Worm (Caenorhabditis elegans) whole organism, young adult: Measurements from ENCODE around the gene nars-2.
A peak's percentile ranks its signal among the peaks of the same experiment; 100 is the strongest.

Experiments used
- F33H1.4 ChIP-seq: fragments of 200-800 bp; sonication (Bioruptor generic); IDR thresholded peaks from 2 replicates; pipeline ENCODE4 v1.3.6; 2022; ENCODE audit warnings: missing genetic modification reagents, missing genetic modification characterization, missing compliant biosample characterization
- F57A8.1 ChIP-seq: fragments of 200-800 bp; sonication (Bioruptor generic); optimal IDR thresholded peaks from 2 replicates; lab custom pipeline; 2018; ENCODE audit warnings: mild to moderate bottlenecking, missing genetic modification characterization, moderate library complexity, missing compliant biosample characterization
- T07F8.4 ChIP-seq: sonication (generic microtip); optimal IDR thresholded peaks from 2 replicates; lab custom pipeline; 2016; ENCODE audit warnings: mild to moderate bottlenecking, missing genetic modification characterization, moderate library complexity, missing compliant biosample characterization
- Y79H2A.3 ChIP-seq: fragments of 200-800 bp; sonication (Bioruptor generic); conservative IDR thresholded peaks from 2 replicates; pipeline ENCODE4 v1.3.6; 2022; ENCODE audit warnings: missing genetic modification reagents, missing genetic modification characterization, missing compliant biosample characterization
- aptf-3 ChIP-seq: fragments of 200-800 bp; sonication (Bioruptor generic); IDR thresholded peaks from 2 replicates; pipeline ENCODE4 v1.3.6; 2022; ENCODE audit warnings: missing genetic modification characterization, missing compliant biosample characterization
- atf-7 ChIP-seq: sonication (generic microtip); optimal IDR thresholded peaks from 2 replicates; lab custom pipeline; 2017; ENCODE audit warnings: mild to moderate bottlenecking, missing genetic modification characterization, missing compliant biosample characterization
- cebp-1 ChIP-seq, 2 experiments: fragments of 200-800 bp in 1 of 2; sonication (Bioruptor generic) in 1 of 2; sonication (generic microtip) in 1 of 2; IDR thresholded peaks in 1 of 2; optimal IDR thresholded peaks in 1 of 2; 2 replicates each; pipeline versions ENCODE4 v1.3.6 to Lab custom; 2017 to 2022; ENCODE audit warnings: missing compliant biosample characterization in 2 of 2, missing genetic modification characterization in 2 of 2, mild to moderate bottlenecking in 1 of 2, missing genetic modification reagents in 1 of 2, moderate library complexity in 1 of 2
- cebp-2 ChIP-seq: fragments of 200-800 bp; sonication (Bioruptor generic); IDR thresholded peaks from 2 replicates; pipeline ENCODE4 v1.3.6; 2022; ENCODE audit warnings: missing genetic modification characterization, missing compliant biosample characterization
- die-1 ChIP-seq: sonication (generic microtip); optimal IDR thresholded peaks from 2 replicates; lab custom pipeline; 2016; ENCODE audit warnings: missing genotype, mild to moderate bottlenecking, missing genetic modification characterization, missing compliant biosample characterization
- dox-1 ChIP-seq: fragments of 200-800 bp; sonication (Bioruptor generic); IDR thresholded peaks from 2 replicates; pipeline ENCODE4 v1.3.6; 2022; ENCODE audit warnings: missing genetic modification reagents, missing genetic modification characterization, missing compliant biosample characterization
- egrh-3 ChIP-seq: fragments of 200-800 bp; sonication (Bioruptor generic); IDR thresholded peaks from 2 replicates; pipeline ENCODE4 v1.3.6; 2022; ENCODE audit warnings: missing genetic modification reagents, missing genetic modification characterization, missing compliant biosample characterization
- hlh-26 ChIP-seq: fragments of 200-800 bp; sonication (Bioruptor generic); conservative IDR thresholded peaks from 2 replicates; pipeline ENCODE4 v1.3.6; 2022; ENCODE audit warnings: missing genetic modification reagents, missing genetic modification characterization, missing compliant biosample characterization
- hmg-1.2 ChIP-seq: fragments of 200-800 bp; sonication (Bioruptor generic); IDR thresholded peaks from 2 replicates; pipeline ENCODE4 v1.3.6; 2022; ENCODE audit warnings: missing genetic modification reagents, missing genetic modification characterization, missing compliant biosample characterization
- hrde-1 ChIP-seq: sonication (generic microtip); optimal IDR thresholded peaks from 2 replicates; lab custom pipeline; 2016; ENCODE audit warnings: missing genetic modification characterization, mild to moderate bottlenecking, missing compliant biosample characterization, moderate library complexity, missing genotype, missing genetic modification reagents, borderline replicate concordance
- let-607 ChIP-seq, 2 experiments: fragments of 200-800 bp in 1 of 2; sonication (Bioruptor generic) in 1 of 2; sonication (generic microtip) in 1 of 2; optimal IDR thresholded peaks; 2 replicates each; lab custom pipeline; 2016 to 2018; ENCODE audit warnings: mild to moderate bottlenecking in 2 of 2, missing compliant biosample characterization in 2 of 2, missing genetic modification characterization in 2 of 2, moderate library complexity in 2 of 2, missing genotype in 1 of 2
- lin-26 ChIP-seq: fragments of 200-800 bp; sonication (Bioruptor generic); IDR thresholded peaks from 2 replicates; pipeline ENCODE4 v1.3.6; 2022; ENCODE audit warnings: missing genetic modification reagents, missing genetic modification characterization, missing compliant biosample characterization
- lsy-27 ChIP-seq: sonication (generic microtip); optimal IDR thresholded peaks from 2 replicates; lab custom pipeline; 2017; ENCODE audit warnings: missing genetic modification characterization, mild to moderate bottlenecking, missing compliant biosample characterization, antibody characterized with exemption, missing genotype, borderline replicate concordance; ENCODE audit not compliant: insufficient read depth
- madf-10 ChIP-seq: sonication (generic microtip); optimal IDR thresholded peaks from 2 replicates; lab custom pipeline; 2016; ENCODE audit warnings: mild to moderate bottlenecking, missing genetic modification characterization, missing compliant biosample characterization
- madf-6 ChIP-seq: fragments of 200-800 bp; sonication (Bioruptor generic); IDR thresholded peaks from 2 replicates; pipeline ENCODE4 v1.3.6; 2022; ENCODE audit warnings: missing genetic modification reagents, missing genetic modification characterization, missing compliant biosample characterization
- mcd-1 ChIP-seq: fragments of 200-800 bp; sonication (Bioruptor generic); IDR thresholded peaks from 2 replicates; pipeline ENCODE4 v1.3.6; 2022; ENCODE audit warnings: missing genetic modification reagents, missing genetic modification characterization, missing compliant biosample characterization
- mes-4 ChIP-seq: sonication (generic microtip); optimal IDR thresholded peaks from 2 replicates; lab custom pipeline; 2016; ENCODE audit warnings: missing genotype, missing genetic modification characterization, missing compliant biosample characterization
- mxl-1 ChIP-seq: sonication (generic microtip); optimal IDR thresholded peaks from 2 replicates; lab custom pipeline; 2016; ENCODE audit warnings: missing genetic modification characterization, missing compliant biosample characterization
- nfyb-1 ChIP-seq: fragments of 200-800 bp; sonication (Bioruptor generic); IDR thresholded peaks from 2 replicates; pipeline ENCODE4 v1.3.6; 2022; ENCODE audit warnings: missing genetic modification reagents, missing genetic modification characterization, missing compliant biosample characterization
- nhr-179 ChIP-seq: sonication (generic microtip); optimal IDR thresholded peaks from 2 replicates; lab custom pipeline; 2016; ENCODE audit warnings: mild to moderate bottlenecking, missing genetic modification characterization, missing compliant biosample characterization
- nhr-80 ChIP-seq: sonication (generic microtip); optimal IDR thresholded peaks from 2 replicates; lab custom pipeline; 2016; ENCODE audit warnings: missing genetic modification characterization, missing compliant biosample characterization
- sea-2 ChIP-seq: fragments of 200-800 bp; sonication (Bioruptor generic); IDR thresholded peaks from 2 replicates; pipeline ENCODE4 v1.3.6; 2022; ENCODE audit warnings: missing genetic modification characterization, missing compliant biosample characterization
- snpc-1.3 ChIP-seq: sonication (generic microtip); optimal IDR thresholded peaks from 2 replicates; lab custom pipeline; 2017; ENCODE audit warnings: missing genetic modification characterization, mild to moderate bottlenecking, missing compliant biosample characterization, antibody characterized with exemption, moderate library complexity, missing genotype, missing genetic modification reagents; ENCODE audit not compliant: insufficient read depth
- snpc-3.4 ChIP-seq: sonication (generic microtip); optimal IDR thresholded peaks from 2 replicates; lab custom pipeline; 2017; ENCODE audit warnings: missing genetic modification characterization, mild to moderate bottlenecking, missing compliant biosample characterization, antibody characterized with exemption, moderate library complexity, missing genotype, missing genetic modification reagents
- tlf-1 ChIP-seq: fragments of 200-800 bp; sonication (Bioruptor generic); optimal IDR thresholded peaks from 2 replicates; lab custom pipeline; 2018; ENCODE audit warnings: mild to moderate bottlenecking, missing genetic modification characterization, missing compliant biosample characterization
- unc-62 ChIP-seq: fragments of 150-350 bp; optimal IDR thresholded peaks from 2 replicates; lab custom pipeline; 2014; ENCODE audit warnings: missing biosample characterization, missing genetic modification reagents, missing genetic modification characterization
- zfh-2 ChIP-seq: fragments of 200-800 bp; sonication (Bioruptor generic); conservative IDR thresholded peaks from 2 replicates; pipeline ENCODE4 v1.3.6; 2022; ENCODE audit warnings: missing genetic modification reagents, missing genetic modification characterization, missing compliant biosample characterization
- ztf-18 ChIP-seq: sonication (generic microtip); optimal IDR thresholded peaks from 2 replicates; lab custom pipeline; 2016; ENCODE audit warnings: missing genotype, mild to moderate bottlenecking, missing genetic modification characterization, missing compliant biosample characterization

nars-2 gene

ce11 chrIII:11470311-11470858, 30.2 kb downstream of the nars-2 start, which contains the start of gene bed-2:
Gene bed-2, minus strand, starts transcription at chrIII:11470808.
- TF ChIP-seq nfyb-1 (GFP tag; lab: Robert Waterston, UW) (peak; percentile 86), hrde-1 (no peak)

ce11 chrIII:11467631-11468481, 32.7 kb downstream of the nars-2 start:
- TF ChIP-seq lsy-27 (tag; lab: Kevin White, UChicago): no peak
- TF ChIP-seq madf-10 (tag; lab: Kevin White, UChicago): no peak
- peak; percentile 18; the same call in 1 of the 2 replicates for TF ChIP-seq dox-1 (GFP tag; lab: Robert Waterston, UW)
- TF ChIP-seq mxl-1: no peak
- TF ChIP-seq unc-62: no peak
- TF ChIP-seq madf-6: no peak
- TF ChIP-seq snpc-3.4 (tag; lab: Kevin White, UChicago): no peak
- TF ChIP-seq egrh-3 (GFP tag; lab: Robert Waterston, UW): peak; percentile 99
- no peak for TF ChIP-seq sea-2
- no peak for TF ChIP-seq let-607 (tag; optimal IDR thresholded peaks at IDR 0.05; lab: Kevin White, UChicago)
- no peak for TF ChIP-seq hlh-26 (GFP tag; lab: Robert Waterston, UW)
- peak; percentile 65 for TF ChIP-seq mcd-1 (GFP tag; lab: Robert Waterston, UW)
- no peak for TF ChIP-seq nhr-80 (tag; lab: Kevin White, UChicago)
- no peak for TF ChIP-seq lin-26 (GFP tag; lab: Robert Waterston, UW)
- no peak for TF ChIP-seq T07F8.4
- TF ChIP-seq Y79H2A.3 (GFP tag; lab: Robert Waterston, UW): no peak
- TF ChIP-seq atf-7 (tag; lab: Kevin White, UChicago): no peak
- no peak for TF ChIP-seq die-1 (tag; lab: Kevin White, UChicago)
- no peak for TF ChIP-seq F57A8.1 (GFP tag; lab: Kevin White, UChicago)
- TF ChIP-seq tlf-1 (GFP tag; lab: Kevin White, UChicago): no peak
- TF ChIP-seq hmg-1.2 (GFP tag; lab: Robert Waterston, UW): peak; percentile 18; the same call in 1 of the 2 replicates
- no peak for TF ChIP-seq nhr-179 (tag; lab: Kevin White, UChicago)
- TF ChIP-seq aptf-3 (GFP tag; lab: Robert Waterston, UW): no peak
- TF ChIP-seq F33H1.4 (GFP tag; lab: Robert Waterston, UW): no peak
- TF ChIP-seq snpc-1.3 (tag; lab: Kevin White, UChicago): no peak
- TF ChIP-seq cebp-2 (GFP tag; lab: Robert Waterston, UW): 0 out of 2 replicates have a peak, but pooled peaks have one; percentile 19
- TF ChIP-seq zfh-2 (GFP tag; lab: Robert Waterston, UW): peak; percentile 97
- TF ChIP-seq cebp-1 (GFP tag; IDR thresholded peaks at IDR 0.05; lab: Robert Waterston, UW): no peak
- peak; percentile 32 for TF ChIP-seq cebp-1 (tag; optimal IDR thresholded peaks at IDR 0.05; lab: Kevin White, UChicago)
- TF ChIP-seq ztf-18 (tag; lab: Kevin White, UChicago): no peak
- no peak for TF ChIP-seq mes-4 (tag; lab: Kevin White, UChicago)
- TF ChIP-seq, all 124 proteins: peak for 7
